Worm (Caenorhabditis elegans): ENCODE measurements around the gene T27C5.10.

DNA sequence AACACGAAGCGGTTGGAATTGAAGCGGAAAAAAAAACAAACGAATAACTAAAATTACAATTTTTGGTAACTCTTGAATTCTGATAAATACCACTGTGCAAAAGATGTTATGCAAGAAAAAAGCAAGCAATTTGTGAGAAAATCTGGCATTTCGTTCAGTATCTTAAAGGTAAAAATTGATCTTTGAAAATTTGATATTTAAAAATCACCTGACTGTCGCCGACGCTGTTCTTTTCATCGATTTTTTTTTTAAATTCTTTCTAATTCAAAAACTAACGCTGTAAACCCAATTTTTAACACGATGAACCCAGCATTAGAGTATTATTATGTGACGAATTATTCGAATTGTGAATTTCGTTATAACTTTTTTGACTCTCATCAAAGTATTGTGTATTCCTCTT, 43.7 kb upstream of the T27C5.10 start, which contains the start of gene srh-123:
- no peak for TF ChIP-seq lin-40 (tag; optimal IDR thresholded peaks at IDR 0.05)
- no peak for TF ChIP-seq akir-1 (GFP tag; optimal IDR thresholded peaks at IDR 0.05)
- TF ChIP-seq F55B11.4 (tag; optimal IDR thresholded peaks at IDR 0.05; ENCODE audit: borderline replicate concordance, insufficient read depth), result no peak
- TF ChIP-seq unc-62 (GFP tag; optimal IDR thresholded peaks at IDR 0.05), result no peak
- no peak for TF ChIP-seq B0261.1 (tag; optimal IDR thresholded peaks at IDR 0.05)
- no peak for TF ChIP-seq die-1 (tag; optimal IDR thresholded peaks at IDR 0.05)
- TF ChIP-seq ztf-25 (GFP tag; IDR thresholded peaks at IDR 0.05), result no peak
- no peak for TF ChIP-seq F49E8.2 (tag; optimal IDR thresholded peaks at IDR 0.05; ENCODE audit: insufficient read depth)
- TF ChIP-seq dpff-1 (tag; optimal IDR thresholded peaks at IDR 0.05), result no peak
- TF ChIP-seq pha-4 (tag; optimal IDR thresholded peaks at IDR 0.05), result no peak

Data from whole organism, young adult.